Fruit fly (Drosophila melanogaster): ENCODE results near the gene RhoGAP5A.

The RhoGAP5A gene

dm6 chrX:5648437-5648959, 29.9 kb upstream of the RhoGAP5A start, which contains the start of gene OtopLa:
OtopLa (minus strand) TSS chrX:5648487.
- peak; percentile 33 for TF ChIP-seq gl (tag; optimal IDR thresholded peaks at IDR 0.05)
- no peak for TF ChIP-seq CG13204 (GFP tag; optimal IDR thresholded peaks at IDR 0.05)
- TF ChIP-seq Snoo (tag; optimal IDR thresholded peaks at IDR 0.05): no peak
- peak; percentile 57 for TF ChIP-seq CG34367 (tag; optimal IDR thresholded peaks at IDR 0.05)
- TF ChIP-seq CG32121 (GFP tag; IDR thresholded peaks at IDR 0.05): peak; percentile 85
- no peak for TF ChIP-seq D1 (tag; optimal IDR thresholded peaks at IDR 0.05)
- TF ChIP-seq rn (GFP tag; IDR thresholded peaks at IDR 0.05): peak; percentile 76
- TF ChIP-seq Pif1B (GFP tag; optimal IDR thresholded peaks at IDR 0.05): peak; percentile 58
- TF ChIP-seq CG12605 (GFP tag; IDR thresholded peaks at IDR 0.05): peak; percentile 82
- peak; percentile 62 for TF ChIP-seq CG17806 (tag; optimal IDR thresholded peaks at IDR 0.05)
- TF ChIP-seq CG15710 (tag; optimal IDR thresholded peaks at IDR 0.05): peak; percentile 71
- TF ChIP-seq CG14655 (GFP tag; optimal IDR thresholded peaks at IDR 0.05): peak; percentile 75
- TF ChIP-seq Ets98B (GFP tag; IDR thresholded peaks at IDR 0.05): peak; percentile 86
- TF ChIP-seq EcR (GFP tag; optimal IDR thresholded peaks at IDR 0.05): no peak
- TF ChIP-seq CG9948 (tag; optimal IDR thresholded peaks at IDR 0.05): peak; percentile 63
- TF ChIP-seq CG8301 (tag; optimal IDR thresholded peaks at IDR 0.05): peak; percentile 73
- peak; percentile 78 for TF ChIP-seq CG8159 (tag; optimal IDR thresholded peaks at IDR 0.05)
- peak; percentile 89 for TF ChIP-seq CG4496 (GFP tag; IDR thresholded peaks at IDR 0.05)
- TF ChIP-seq CG10348 (GFP tag; IDR thresholded peaks at IDR 0.05): peak; percentile 58; the same call in 1 of the 2 replicates
- peak; percentile 89 for TF ChIP-seq fd96Ca (GFP tag; IDR thresholded peaks at IDR 0.05)
- peak; percentile 82 for TF ChIP-seq Pif1A (GFP tag; optimal IDR thresholded peaks at IDR 0.05)

DNA sequence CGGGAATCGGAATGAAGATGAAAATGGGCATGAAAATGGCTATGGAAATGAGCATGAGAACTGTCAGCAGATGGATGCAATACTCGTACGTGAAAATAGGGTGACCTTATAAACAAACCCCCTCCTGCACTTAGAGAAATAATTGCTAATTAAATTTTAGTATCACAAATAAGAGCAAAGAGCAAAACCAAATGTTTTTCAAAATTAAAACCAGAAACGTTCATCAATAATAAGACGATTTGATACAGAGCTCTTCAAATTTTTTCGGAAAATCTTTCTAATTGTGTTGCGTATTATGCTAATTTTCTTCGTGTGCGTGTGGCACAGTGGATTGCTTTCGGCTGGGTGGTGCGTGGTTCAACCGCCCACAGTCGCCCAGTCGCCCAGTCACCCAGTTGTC, 27.6 kb upstream of the RhoGAP5A start:
- TF ChIP-seq CG32121 (GFP tag; IDR thresholded peaks at IDR 0.05): 0 out of 2 replicates have a peak, but pooled peaks have one; percentile 19
- no peak for TF ChIP-seq Snoo (tag; optimal IDR thresholded peaks at IDR 0.05)

DNA sequence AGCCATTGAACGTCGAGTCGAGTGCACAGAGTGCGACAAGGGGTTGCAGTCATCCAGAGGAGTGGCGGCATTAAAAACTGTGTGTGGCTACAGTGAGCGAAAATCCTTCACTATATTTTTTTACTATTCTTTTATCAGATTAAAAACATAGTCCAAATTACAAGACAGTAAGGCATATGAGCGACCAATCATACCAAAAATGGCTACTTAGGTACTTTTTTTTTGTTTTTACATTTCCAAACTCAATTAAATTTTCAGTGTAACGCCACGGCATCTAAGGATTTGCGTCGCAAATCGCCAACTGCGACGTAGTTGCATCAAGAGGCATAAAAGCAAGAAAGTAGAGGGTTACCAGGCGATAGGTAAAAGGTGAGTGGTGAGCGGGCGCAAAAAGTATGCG, 20.5 kb upstream of the RhoGAP5A start:
- TF ChIP-seq CG13204 (GFP tag; optimal IDR thresholded peaks at IDR 0.05): no peak
- TF ChIP-seq EcR (GFP tag; optimal IDR thresholded peaks at IDR 0.05): no peak
- TF ChIP-seq D1 (tag; optimal IDR thresholded peaks at IDR 0.05): no peak
- peak; percentile 21 for TF ChIP-seq Snoo (tag; optimal IDR thresholded peaks at IDR 0.05)
- TF ChIP-seq Pif1A (GFP tag; optimal IDR thresholded peaks at IDR 0.05): peak; percentile 33
- TF ChIP-seq CG9948 (tag; optimal IDR thresholded peaks at IDR 0.05): peak; percentile 39
- peak; percentile 31 for TF ChIP-seq CG15710 (tag; optimal IDR thresholded peaks at IDR 0.05)
- no peak for TF ChIP-seq gl (tag; optimal IDR thresholded peaks at IDR 0.05)
- no peak for TF ChIP-seq CG10348 (GFP tag; IDR thresholded peaks at IDR 0.05)
- TF ChIP-seq CG8159 (tag; optimal IDR thresholded peaks at IDR 0.05): peak; percentile 55
- no peak for TF ChIP-seq CG32121 (GFP tag; IDR thresholded peaks at IDR 0.05)
- TF ChIP-seq CG17806 (tag; optimal IDR thresholded peaks at IDR 0.05): peak; percentile 45
- TF ChIP-seq CG12605 (GFP tag; IDR thresholded peaks at IDR 0.05): no peak
- peak; percentile 46 for TF ChIP-seq CG34367 (tag; optimal IDR thresholded peaks at IDR 0.05)
- no peak for TF ChIP-seq Pif1B (GFP tag; optimal IDR thresholded peaks at IDR 0.05)
- peak; percentile 19; the same call in 1 of the 3 replicates for TF ChIP-seq fd96Ca (GFP tag; IDR thresholded peaks at IDR 0.05)
- peak; percentile 17 for TF ChIP-seq CG14655 (GFP tag; optimal IDR thresholded peaks at IDR 0.05)
- peak; percentile 56; the same call in 1 of the 3 replicates for TF ChIP-seq CG4496 (GFP tag; IDR thresholded peaks at IDR 0.05)
- peak; percentile 15 for TF ChIP-seq CG8301 (tag; optimal IDR thresholded peaks at IDR 0.05)
- TF ChIP-seq rn (GFP tag; IDR thresholded peaks at IDR 0.05): no peak
- TF ChIP-seq Ets98B (GFP tag; IDR thresholded peaks at IDR 0.05): no peak

dm6 chrX:5638588-5638987, 20.0 kb upstream of the RhoGAP5A start:
- no peak for TF ChIP-seq gl (tag; optimal IDR thresholded peaks at IDR 0.05)
- no peak for TF ChIP-seq rn (GFP tag; IDR thresholded peaks at IDR 0.05)
- peak; percentile 30 for TF ChIP-seq CG8159 (tag; optimal IDR thresholded peaks at IDR 0.05)
- TF ChIP-seq CG13204 (GFP tag; optimal IDR thresholded peaks at IDR 0.05): no peak
- TF ChIP-seq CG8301 (tag; optimal IDR thresholded peaks at IDR 0.05): peak; percentile 25
- TF ChIP-seq CG32121 (GFP tag; IDR thresholded peaks at IDR 0.05): peak; percentile 34; the same call in 1 of the 2 replicates
- peak; percentile 36 for TF ChIP-seq CG14655 (GFP tag; optimal IDR thresholded peaks at IDR 0.05)
- peak; percentile 40 for TF ChIP-seq CG15710 (tag; optimal IDR thresholded peaks at IDR 0.05)
- TF ChIP-seq CG4496 (GFP tag; IDR thresholded peaks at IDR 0.05): peak; percentile 84
- TF ChIP-seq fd96Ca (GFP tag; IDR thresholded peaks at IDR 0.05): peak; percentile 70
- TF ChIP-seq CG17806 (tag; optimal IDR thresholded peaks at IDR 0.05): no peak
- TF ChIP-seq D1 (tag; optimal IDR thresholded peaks at IDR 0.05): no peak
- no peak for TF ChIP-seq CG10348 (GFP tag; IDR thresholded peaks at IDR 0.05)
- TF ChIP-seq Pif1A (GFP tag; optimal IDR thresholded peaks at IDR 0.05): no peak
- no peak for TF ChIP-seq EcR (GFP tag; optimal IDR thresholded peaks at IDR 0.05)
- peak; percentile 32; the same call in 1 of the 2 replicates for TF ChIP-seq CG12605 (GFP tag; IDR thresholded peaks at IDR 0.05)
- peak; percentile 59 for TF ChIP-seq Ets98B (GFP tag; IDR thresholded peaks at IDR 0.05)
- peak; percentile 26 for TF ChIP-seq Pif1B (GFP tag; optimal IDR thresholded peaks at IDR 0.05)
- no peak for TF ChIP-seq Snoo (tag; optimal IDR thresholded peaks at IDR 0.05)
- peak; percentile 15 for TF ChIP-seq CG34367 (tag; optimal IDR thresholded peaks at IDR 0.05)
- TF ChIP-seq CG9948 (tag; optimal IDR thresholded peaks at IDR 0.05): no peak

DNA sequence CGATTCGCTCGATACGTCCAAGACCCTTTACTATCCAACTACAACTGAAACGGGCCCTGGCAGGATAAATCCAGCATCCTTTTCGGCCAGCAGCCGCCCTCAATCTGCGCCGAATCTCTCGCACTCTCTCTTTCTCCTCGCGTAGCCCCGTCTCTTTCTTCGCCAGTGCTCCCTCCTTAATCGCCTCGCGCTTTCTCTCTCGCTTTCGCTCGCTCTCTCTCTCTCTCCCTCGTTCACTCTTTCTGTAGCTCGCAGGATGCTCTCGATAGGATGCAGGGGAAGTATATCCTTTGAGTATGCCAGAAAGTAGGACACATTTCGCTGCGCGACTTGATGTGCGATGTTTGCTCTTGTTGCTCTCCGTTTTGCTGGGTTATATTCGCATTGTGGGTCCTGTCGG, 18.9 kb upstream of the RhoGAP5A start:
- no peak for TF ChIP-seq CG10348 (GFP tag; IDR thresholded peaks at IDR 0.05)
- TF ChIP-seq Pif1A (GFP tag; optimal IDR thresholded peaks at IDR 0.05): no peak
- no peak for TF ChIP-seq CG8301 (tag; optimal IDR thresholded peaks at IDR 0.05)
- no peak for TF ChIP-seq gl (tag; optimal IDR thresholded peaks at IDR 0.05)
- no peak for TF ChIP-seq CG12605 (GFP tag; IDR thresholded peaks at IDR 0.05)
- TF ChIP-seq CG4496 (GFP tag; IDR thresholded peaks at IDR 0.05): no peak
- no peak for TF ChIP-seq CG9948 (tag; optimal IDR thresholded peaks at IDR 0.05)
- TF ChIP-seq fd96Ca (GFP tag; IDR thresholded peaks at IDR 0.05): no peak
- TF ChIP-seq CG32121 (GFP tag; IDR thresholded peaks at IDR 0.05): no peak

All from whole organism, pupa.